Worm (Caenorhabditis elegans): ENCODE data around the gene col-41.

Gene col-41

ce11 chrX:15146415-15147210 is 29.7 kb downstream of the col-41 start (continued):
- TF ChIP-seq Y95B8A.8 (GFP tag; IDR thresholded peaks at IDR 0.05): 0 out of 2 replicates have a peak, but pooled peaks have one; percentile 47
- TF ChIP-seq die-1 (tag; optimal IDR thresholded peaks at IDR 0.05): peak; percentile 84
- no peak for TF ChIP-seq gei-17 (GFP tag; optimal IDR thresholded peaks at IDR 0.05)
- peak; percentile 92 for TF ChIP-seq lin-26 (GFP tag; IDR thresholded peaks at IDR 0.05)
- no peak for TF ChIP-seq ceh-91 (GFP tag; IDR thresholded peaks at IDR 0.05)
- peak; percentile 25 for TF ChIP-seq nhr-80 (tag; optimal IDR thresholded peaks at IDR 0.05)
- TF ChIP-seq T07F8.4 (tag; optimal IDR thresholded peaks at IDR 0.05): peak; percentile 63
- peak; percentile 71 for TF ChIP-seq snpc-4 (GFP tag; optimal IDR thresholded peaks at IDR 0.05)
- TF ChIP-seq snpc-4 (tag; optimal IDR thresholded peaks at IDR 0.05): peak in 2 of 4 experiments; percentile 27 to 81
- peak; percentile 74 for TF ChIP-seq pbrm-1 (GFP tag; IDR thresholded peaks at IDR 0.05)
- no peak for TF ChIP-seq B0035.1 (tag; optimal IDR thresholded peaks at IDR 0.05)
- no peak for TF ChIP-seq F10E7.11 (tag; optimal IDR thresholded peaks at IDR 0.05)
- no peak for TF ChIP-seq ztf-28 (GFP tag; IDR thresholded peaks at IDR 0.05)
- TF ChIP-seq Y53F4B.3 (GFP tag; IDR thresholded peaks at IDR 0.05): no peak
- TF ChIP-seq tbx-9 (tag; optimal IDR thresholded peaks at IDR 0.05; ENCODE audit: borderline replicate concordance): no peak
- TF ChIP-seq madf-6 (GFP tag; IDR thresholded peaks at IDR 0.05): peak; percentile 22; the same call in 1 of the 2 replicates
- TF ChIP-seq hmg-20 (GFP tag; IDR thresholded peaks at IDR 0.05): 0 out of 2 replicates have a peak, but pooled peaks have one; percentile 34
- 0 out of 2 replicates have a peak, but pooled peaks have one; percentile 53 for TF ChIP-seq attf-6 (GFP tag; IDR thresholded peaks at IDR 0.05)
- peak; percentile 64 for TF ChIP-seq ztf-18 (tag; optimal IDR thresholded peaks at IDR 0.05)
- TF ChIP-seq F22D6.2 (tag; optimal IDR thresholded peaks at IDR 0.05): no peak
- TF ChIP-seq zim-3 (tag; optimal IDR thresholded peaks at IDR 0.05): peak; percentile 40
- peak; percentile 41 for TF ChIP-seq madf-10 (tag; optimal IDR thresholded peaks at IDR 0.05)
- no peak for TF ChIP-seq C17E4.6 (GFP tag; IDR thresholded peaks at IDR 0.05)
- TF ChIP-seq athp-1 (tag; optimal IDR thresholded peaks at IDR 0.05): no peak
- no peak for TF ChIP-seq let-526 (GFP tag; IDR thresholded peaks at IDR 0.05)
- TF ChIP-seq attf-5 (GFP tag; optimal IDR thresholded peaks at IDR 0.05): peak; percentile 38
- no peak for TF ChIP-seq ets-4 (GFP tag; optimal IDR thresholded peaks at IDR 0.05)
- no peak for TF ChIP-seq cebp-1 (GFP tag; IDR thresholded peaks at IDR 0.05)
- TF ChIP-seq cebp-1 (tag; optimal IDR thresholded peaks at IDR 0.05): no peak
- peak in 1 of 3 experiments; percentile 23 for TF ChIP-seq lin-35 (GFP tag; optimal IDR thresholded peaks at IDR 0.05)
- 0 out of 2 replicates have a peak, but pooled peaks have one; percentile 19 for TF ChIP-seq rcor-1 (GFP tag; IDR thresholded peaks at IDR 0.05)
- no peak for TF ChIP-seq sea-2 (GFP tag; IDR thresholded peaks at IDR 0.05)
- no peak for TF ChIP-seq bed-2 (GFP tag; IDR thresholded peaks at IDR 0.05)
- no peak for TF ChIP-seq sdz-38 (tag; optimal IDR thresholded peaks at IDR 0.05)
- TF ChIP-seq dpff-1 (tag; optimal IDR thresholded peaks at IDR 0.05): no peak
- TF ChIP-seq ceh-100 (GFP tag; IDR thresholded peaks at IDR 0.05): no peak
- TF ChIP-seq snpc-3.4 (tag; optimal IDR thresholded peaks at IDR 0.05): peak; percentile 86
- TF ChIP-seq ztf-6 (GFP tag; IDR thresholded peaks at IDR 0.05): no peak
- TF ChIP-seq ekl-4 (GFP tag; IDR thresholded peaks at IDR 0.05): 0 out of 2 replicates have a peak, but pooled peaks have one; percentile 18
- TF ChIP-seq rec-8 (tag; optimal IDR thresholded peaks at IDR 0.05): peak in 1 of 2 experiments; percentile 60
- TF ChIP-seq ztf-26 (tag; optimal IDR thresholded peaks at IDR 0.05): no peak
- peak; percentile 64 for TF ChIP-seq him-1 (tag; optimal IDR thresholded peaks at IDR 0.05)
- TF ChIP-seq K11D2.4 (GFP tag; IDR thresholded peaks at IDR 0.05): no peak
- peak; percentile 91 for TF ChIP-seq rpc-1 (optimal IDR thresholded peaks at IDR 0.05)
- TF ChIP-seq rpc-1 (tag; optimal IDR thresholded peaks at IDR 0.05): peak; percentile 97
- TF ChIP-seq tbp1 (GFP tag; optimal IDR thresholded peaks at IDR 0.05): peak; percentile 96
- peak; percentile 26 for TF ChIP-seq F49E8.2 (tag; optimal IDR thresholded peaks at IDR 0.05; ENCODE audit: insufficient read depth)
- TF ChIP-seq ztf-3 (GFP tag; optimal IDR thresholded peaks at IDR 0.05): no peak

All from whole organism, young adult.